Worm (Caenorhabditis elegans) whole organism, young adult: Measurements from ENCODE around the gene zgpa-1.
A peak's percentile ranks its signal among the peaks of the same experiment; 100 is the strongest.

Experiments used
- F52B5.7 ChIP-seq: sonication (generic microtip); optimal IDR thresholded peaks from 2 replicates; lab custom pipeline; 2016; ENCODE audit warnings: mild to moderate bottlenecking, missing genetic modification characterization, missing compliant biosample characterization
- F57A8.1 ChIP-seq: fragments of 200-800 bp; sonication (Bioruptor generic); optimal IDR thresholded peaks from 2 replicates; lab custom pipeline; 2018; ENCODE audit warnings: mild to moderate bottlenecking, missing genetic modification characterization, moderate library complexity, missing compliant biosample characterization
- K12H6.12 ChIP-seq: fragments of 200-800 bp; sonication (Bioruptor generic); optimal IDR thresholded peaks from 2 replicates; lab custom pipeline; 2018; ENCODE audit warnings: mild to moderate bottlenecking, missing genetic modification characterization, missing compliant biosample characterization
- Y56A3A.18 ChIP-seq: fragments of 200-800 bp; sonication (Bioruptor generic); IDR thresholded peaks from 2 replicates; pipeline ENCODE4 v1.3.6; 2022; ENCODE audit warnings: missing genetic modification reagents, missing genetic modification characterization, missing compliant biosample characterization
- aptf-3 ChIP-seq: fragments of 200-800 bp; sonication (Bioruptor generic); IDR thresholded peaks from 2 replicates; pipeline ENCODE4 v1.3.6; 2022; ENCODE audit warnings: missing genetic modification characterization, missing compliant biosample characterization
- atf-7 ChIP-seq: sonication (generic microtip); optimal IDR thresholded peaks from 2 replicates; lab custom pipeline; 2017; ENCODE audit warnings: mild to moderate bottlenecking, missing genetic modification characterization, missing compliant biosample characterization
- attf-5 ChIP-seq: fragments of 200-800 bp; sonication (Bioruptor generic); optimal IDR thresholded peaks from 2 replicates; lab custom pipeline; 2018; ENCODE audit warnings: mild to moderate bottlenecking, missing genetic modification characterization, missing compliant biosample characterization
- attf-6 ChIP-seq: fragments of 200-800 bp; sonication (Bioruptor generic); IDR thresholded peaks from 2 replicates; pipeline ENCODE4 v1.3.6; 2022; ENCODE audit warnings: missing genetic modification reagents, missing genetic modification characterization, missing compliant biosample characterization
- ceh-27 ChIP-seq: fragments of 200-800 bp; sonication (Bioruptor generic); optimal IDR thresholded peaks from 2 replicates; lab custom pipeline; 2018; ENCODE audit warnings: mild to moderate bottlenecking, missing genetic modification characterization, moderate library complexity, missing compliant biosample characterization
- die-1 ChIP-seq: sonication (generic microtip); optimal IDR thresholded peaks from 2 replicates; lab custom pipeline; 2016; ENCODE audit warnings: missing genotype, mild to moderate bottlenecking, missing genetic modification characterization, missing compliant biosample characterization
- dox-1 ChIP-seq: fragments of 200-800 bp; sonication (Bioruptor generic); IDR thresholded peaks from 2 replicates; pipeline ENCODE4 v1.3.6; 2022; ENCODE audit warnings: missing genetic modification reagents, missing genetic modification characterization, missing compliant biosample characterization
- dpff-1 ChIP-seq: sonication (generic microtip); optimal IDR thresholded peaks from 2 replicates; lab custom pipeline; 2017; ENCODE audit warnings: mild to moderate bottlenecking, missing genetic modification characterization, missing compliant biosample characterization
- egrh-3 ChIP-seq: fragments of 200-800 bp; sonication (Bioruptor generic); IDR thresholded peaks from 2 replicates; pipeline ENCODE4 v1.3.6; 2022; ENCODE audit warnings: missing genetic modification reagents, missing genetic modification characterization, missing compliant biosample characterization
- ets-4 ChIP-seq: fragments of 200-800 bp; sonication (Bioruptor generic); optimal IDR thresholded peaks from 2 replicates; lab custom pipeline; 2018; ENCODE audit warnings: mild to moderate bottlenecking, missing genetic modification characterization, missing compliant biosample characterization
- gei-17 ChIP-seq: fragments of 200-800 bp; sonication (Bioruptor generic); optimal IDR thresholded peaks from 2 replicates; lab custom pipeline; 2018; ENCODE audit warnings: mild to moderate bottlenecking, missing genetic modification characterization, missing compliant biosample characterization
- him-1 ChIP-seq: sonication (generic microtip); optimal IDR thresholded peaks from 2 replicates; lab custom pipeline; 2016; ENCODE audit warnings: missing genotype, missing genetic modification reagents, missing genetic modification characterization, missing compliant biosample characterization
- lag-1 ChIP-seq: fragments of 200-800 bp; sonication (Bioruptor generic); IDR thresholded peaks from 2 replicates; pipeline ENCODE4 v1.3.6; 2022; ENCODE audit warnings: missing genetic modification reagents, missing genetic modification characterization, missing compliant biosample characterization
- let-526 ChIP-seq: fragments of 200-800 bp; sonication (Bioruptor generic); IDR thresholded peaks from 2 replicates; pipeline ENCODE4 v1.3.6; 2022; ENCODE audit warnings: missing genetic modification reagents, missing genetic modification characterization, missing compliant biosample characterization
- let-607 ChIP-seq, 2 experiments: fragments of 200-800 bp in 1 of 2; sonication (Bioruptor generic) in 1 of 2; sonication (generic microtip) in 1 of 2; optimal IDR thresholded peaks; 2 replicates each; lab custom pipeline; 2016 to 2018; ENCODE audit warnings: mild to moderate bottlenecking in 2 of 2, missing compliant biosample characterization in 2 of 2, missing genetic modification characterization in 2 of 2, moderate library complexity in 2 of 2, missing genotype in 1 of 2
- lin-40 ChIP-seq: sonication (generic microtip); optimal IDR thresholded peaks from 2 replicates; lab custom pipeline; 2016; ENCODE audit warnings: missing genetic modification characterization, mild to moderate bottlenecking, missing compliant biosample characterization, missing genotype, missing genetic modification reagents
- madf-10 ChIP-seq: sonication (generic microtip); optimal IDR thresholded peaks from 2 replicates; lab custom pipeline; 2016; ENCODE audit warnings: mild to moderate bottlenecking, missing genetic modification characterization, missing compliant biosample characterization
- madf-6 ChIP-seq: fragments of 200-800 bp; sonication (Bioruptor generic); IDR thresholded peaks from 2 replicates; pipeline ENCODE4 v1.3.6; 2022; ENCODE audit warnings: missing genetic modification reagents, missing genetic modification characterization, missing compliant biosample characterization
- mcd-1 ChIP-seq: fragments of 200-800 bp; sonication (Bioruptor generic); IDR thresholded peaks from 2 replicates; pipeline ENCODE4 v1.3.6; 2022; ENCODE audit warnings: missing genetic modification reagents, missing genetic modification characterization, missing compliant biosample characterization
- nfya-1 ChIP-seq: sonication (generic microtip); optimal IDR thresholded peaks from 2 replicates; lab custom pipeline; 2017; ENCODE audit warnings: antibody characterized with exemption, missing compliant biosample characterization, missing genetic modification characterization, borderline replicate concordance; ENCODE audit not compliant: insufficient read depth
- nfya-2 ChIP-seq: fragments of 200-800 bp; sonication (Bioruptor generic); IDR thresholded peaks from 2 replicates; pipeline ENCODE4 v1.3.6; 2022; ENCODE audit warnings: missing genetic modification reagents, missing genetic modification characterization, missing compliant biosample characterization
- nfyb-1 ChIP-seq: fragments of 200-800 bp; sonication (Bioruptor generic); IDR thresholded peaks from 2 replicates; pipeline ENCODE4 v1.3.6; 2022; ENCODE audit warnings: missing genetic modification reagents, missing genetic modification characterization, missing compliant biosample characterization
- nhr-120 ChIP-seq: fragments of 200-800 bp; sonication (Bioruptor generic); IDR thresholded peaks from 2 replicates; pipeline ENCODE4 v1.3.6; 2022; ENCODE audit warnings: missing genetic modification characterization, missing compliant biosample characterization
- nhr-27 ChIP-seq: fragments of 200-800 bp; sonication (Bioruptor generic); optimal IDR thresholded peaks from 2 replicates; lab custom pipeline; 2018; ENCODE audit warnings: mild to moderate bottlenecking, missing genetic modification characterization, moderate library complexity, missing compliant biosample characterization
- nhr-80 ChIP-seq: sonication (generic microtip); optimal IDR thresholded peaks from 2 replicates; lab custom pipeline; 2016; ENCODE audit warnings: missing genetic modification characterization, missing compliant biosample characterization
- nhr-90 ChIP-seq: sonication (generic microtip); optimal IDR thresholded peaks from 2 replicates; lab custom pipeline; 2016; ENCODE audit warnings: missing genotype, mild to moderate bottlenecking, missing genetic modification characterization, missing compliant biosample characterization
- pbrm-1 ChIP-seq: fragments of 200-800 bp; sonication (Bioruptor generic); IDR thresholded peaks from 2 replicates; pipeline ENCODE4 v1.3.6; 2022; ENCODE audit warnings: missing genetic modification reagents, missing genetic modification characterization, missing compliant biosample characterization
- pha-4 ChIP-seq: fragments of 150-350 bp; sonication (generic microtip); optimal IDR thresholded peaks from 2 replicates; lab custom pipeline; 2014; ENCODE audit warnings: missing biosample characterization, missing genetic modification reagents, missing genetic modification characterization
- rcor-1 ChIP-seq: fragments of 200-800 bp; sonication (Bioruptor generic); IDR thresholded peaks from 2 replicates; pipeline ENCODE4 v1.3.6; 2022; ENCODE audit warnings: missing genetic modification reagents, missing genetic modification characterization, missing compliant biosample characterization
- repo-1 ChIP-seq: sonication (generic microtip); optimal IDR thresholded peaks from 2 replicates; lab custom pipeline; 2017; ENCODE audit warnings: mild to moderate bottlenecking, missing genetic modification characterization, missing compliant biosample characterization
- snpc-3.4 ChIP-seq: sonication (generic microtip); optimal IDR thresholded peaks from 2 replicates; lab custom pipeline; 2017; ENCODE audit warnings: missing genetic modification characterization, mild to moderate bottlenecking, missing compliant biosample characterization, antibody characterized with exemption, moderate library complexity, missing genotype, missing genetic modification reagents
- snpc-4 ChIP-seq, 5 experiments: fragments of 150-350 bp in 1 of 5; sonication (generic microtip) in 4 of 5; optimal IDR thresholded peaks; 2 replicates each; lab custom pipeline; 2014 to 2018; ENCODE audit warnings: missing genetic modification characterization in 5 of 5, missing biosample characterization in 3 of 5, antibody characterized with exemption in 2 of 5, mild to moderate bottlenecking in 2 of 5, missing compliant biosample characterization in 2 of 5, missing genotype in 2 of 5, moderate library complexity in 2 of 5, missing genetic modification reagents in 1 of 5
- tbp1 ChIP-seq: fragments of 200-800 bp; sonication (Bioruptor generic); optimal IDR thresholded peaks from 2 replicates; lab custom pipeline; 2018; ENCODE audit warnings: mild to moderate bottlenecking, missing genetic modification characterization, missing compliant biosample characterization
- ztf-18 ChIP-seq: sonication (generic microtip); optimal IDR thresholded peaks from 2 replicates; lab custom pipeline; 2016; ENCODE audit warnings: missing genotype, mild to moderate bottlenecking, missing genetic modification characterization, missing compliant biosample characterization
- ztf-26 ChIP-seq: sonication (generic microtip); optimal IDR thresholded peaks from 2 replicates; lab custom pipeline; 2017; ENCODE audit warnings: missing genetic modification characterization, missing compliant biosample characterization

The zgpa-1 gene

ce11 chrIV:7845585-7845984, 33.0 kb upstream of the zgpa-1 start (continued):
- no peak for TF ChIP-seq nfya-1
- TF ChIP-seq dox-1 (GFP tag; lab: Robert Waterston, UW) = peak; percentile 77; the same call in 1 of the 2 replicates
- TF ChIP-seq K12H6.12 (tag; lab: Kevin White, UChicago) = peak; percentile 79
- no peak for TF ChIP-seq aptf-3
- TF ChIP-seq repo-1 = peak; percentile 71
- peak; percentile 34 for TF ChIP-seq nhr-27
- peak; percentile 69 for TF ChIP-seq ztf-26
- TF ChIP-seq snpc-4 (GFP tag; optimal IDR thresholded peaks at IDR 0.05; lab: Kevin White, UChicago) = no peak
- TF ChIP-seq snpc-4 (tag; optimal IDR thresholded peaks at IDR 0.05; lab: Kevin White, UChicago) = peak in 3 of 4 experiments; percentile 15 to 63 (median 54)
- TF ChIP-seq pbrm-1 (GFP tag; lab: Robert Waterston, UW) = peak; percentile 55
- TF ChIP-seq atf-7 (tag; lab: Kevin White, UChicago) = peak; percentile 33
- TF ChIP-seq nfyb-1 (GFP tag; lab: Robert Waterston, UW) = 0 out of 2 replicates have a peak, but pooled peaks have one; percentile 56
- peak in 1 of 2 experiments; percentile 38 for TF ChIP-seq let-607 (tag; optimal IDR thresholded peaks at IDR 0.05; lab: Kevin White, UChicago)
- no peak for TF ChIP-seq lag-1
- TF ChIP-seq die-1 (tag; lab: Kevin White, UChicago) = peak; percentile 53
- TF ChIP-seq tbp1 (GFP tag; lab: Kevin White, UChicago) = peak; percentile 30
- TF ChIP-seq him-1 (tag; lab: Kevin White, UChicago) = no peak
- TF ChIP-seq attf-6 (GFP tag; lab: Robert Waterston, UW) = no peak
- TF ChIP-seq Y56A3A.18 = peak; percentile 59; the same call in 1 of the 2 replicates
- no peak for TF ChIP-seq madf-6 (GFP tag; lab: Robert Waterston, UW)
- TF ChIP-seq nhr-90 (tag; lab: Kevin White, UChicago) = peak; percentile 66
- TF ChIP-seq F52B5.7 = peak; percentile 78
- TF ChIP-seq madf-10 (tag; lab: Kevin White, UChicago) = peak; percentile 48
- TF ChIP-seq ceh-27 = peak; percentile 82
- peak; percentile 67 for TF ChIP-seq mcd-1 (GFP tag; lab: Robert Waterston, UW)
- peak; percentile 77 for TF ChIP-seq lin-40 (tag; lab: Kevin White, UChicago)
- TF ChIP-seq gei-17 (GFP tag; lab: Kevin White, UChicago) = peak; percentile 46
- no peak for TF ChIP-seq let-526 (GFP tag; lab: Robert Waterston, UW)

ce11 chrIV:7844333-7844973, 31.8 kb upstream of the zgpa-1 start:
- TF ChIP-seq nhr-80 (tag; lab: Kevin White, UChicago) (peak; percentile 81), snpc-3.4 (no peak), lin-40 (tag; lab: Kevin White, UChicago) (peak; percentile 1), tbp1 (GFP tag; lab: Kevin White, UChicago) (peak; percentile 15), ztf-18 (tag; lab: Kevin White, UChicago) (no peak), rcor-1 (GFP tag; lab: Robert Waterston, UW) (no peak)

ce11 chrIV:7841218-7841617, 28.6 kb upstream of the zgpa-1 start:
- TF ChIP-seq pha-4 (no peak), let-607 (tag; optimal IDR thresholded peaks at IDR 0.05; lab: Kevin White, UChicago) (peak; percentile 49 to 65), nhr-120 (GFP tag; lab: Robert Waterston, UW) (no peak), snpc-4 (GFP tag; optimal IDR thresholded peaks at IDR 0.05; lab: Kevin White, UChicago) (no peak), snpc-4 (tag; optimal IDR thresholded peaks at IDR 0.05; lab: Kevin White, UChicago) (no peak), nhr-80 (tag; lab: Kevin White, UChicago) (peak; percentile 94), F57A8.1 (GFP tag; lab: Kevin White, UChicago) (no peak), ets-4 (GFP tag; lab: Kevin White, UChicago) (peak; percentile 26), K12H6.12 (tag; lab: Kevin White, UChicago) (no peak), egrh-3 (GFP tag; lab: Robert Waterston, UW) (no peak), let-526 (GFP tag; lab: Robert Waterston, UW) (no peak), dpff-1 (tag; lab: Kevin White, UChicago) (no peak), nfya-2 (GFP tag; lab: Robert Waterston, UW) (no peak), attf-5 (GFP tag; lab: Kevin White, UChicago) (peak; percentile 17)
